Worm (Caenorhabditis elegans) whole organism, L1 larva: Measurements from ENCODE around the gene T10C6.15.

Source experiments
- F16B12.6 ChIP-seq: fragments of 150-350 bp; optimal IDR thresholded peaks from 2 replicates; lab custom pipeline; 2014; ENCODE audit warnings: missing biosample characterization, missing genetic modification characterization
- Y116A8C.19 ChIP-seq: sonication (generic microtip); optimal IDR thresholded peaks from 2 replicates; lab custom pipeline; 2016; ENCODE audit warnings: missing compliant biosample characterization, missing genetic modification characterization, borderline replicate concordance
- aha-1 ChIP-seq: fragments of 150-350 bp; optimal IDR thresholded peaks from 2 replicates; lab custom pipeline; 2014; ENCODE audit warnings: missing biosample characterization, missing genetic modification characterization
- aly-2 ChIP-seq: fragments of 150-350 bp; optimal IDR thresholded peaks from 2 replicates; lab custom pipeline; 2014; ENCODE audit warnings: missing biosample characterization, missing genetic modification characterization
- ama-1 ChIP-seq: fragments of 150-350 bp; optimal IDR thresholded peaks from 2 replicates; lab custom pipeline; 2014
- blmp-1 ChIP-seq: fragments of 150-350 bp; optimal IDR thresholded peaks from 2 replicates; lab custom pipeline; 2014; ENCODE audit warnings: missing biosample characterization, missing genetic modification characterization
- ceh-63 ChIP-seq: fragments of 200-800 bp; sonication (Bioruptor generic); optimal IDR thresholded peaks from 2 replicates; lab custom pipeline; 2018; ENCODE audit warnings: mild to moderate bottlenecking, missing genetic modification characterization, missing compliant biosample characterization
- ceh-8 ChIP-seq: fragments of 200-800 bp; sonication (Bioruptor generic); optimal IDR thresholded peaks from 2 replicates; lab custom pipeline; 2018; ENCODE audit warnings: mild to moderate bottlenecking, missing genetic modification characterization, moderate library complexity, missing compliant biosample characterization
- ceh-82 ChIP-seq, 3 experiments: fragments of 150-350 bp in 1 of 3; sonication (generic microtip) in 2 of 3; optimal IDR thresholded peaks; 2 replicates each; lab custom pipeline; 2014 to 2017; ENCODE audit warnings: missing biosample characterization in 3 of 3, missing genetic modification characterization in 3 of 3
- ceh-88 ChIP-seq: fragments of 200-800 bp; sonication (Bioruptor generic); IDR thresholded peaks from 2 replicates; pipeline ENCODE4 v1.3.6; 2022; ENCODE audit warnings: missing genetic modification characterization, missing compliant biosample characterization
- dsc-1 ChIP-seq: sonication (generic microtip); optimal IDR thresholded peaks from 2 replicates; lab custom pipeline; 2016; ENCODE audit warnings: mild to moderate bottlenecking, missing genetic modification characterization, missing compliant biosample characterization
- hlh-17 ChIP-seq: fragments of 200-800 bp; sonication (Bioruptor generic); optimal IDR thresholded peaks from 2 replicates; lab custom pipeline; 2018; ENCODE audit warnings: missing genetic modification characterization, mild to moderate bottlenecking, missing compliant biosample characterization, moderate library complexity, borderline replicate concordance
- hlh-4 ChIP-seq: sonication (generic microtip); optimal IDR thresholded peaks from 2 replicates; lab custom pipeline; 2016; ENCODE audit warnings: mild to moderate bottlenecking, missing genetic modification characterization, missing compliant biosample characterization
- isw-1 ChIP-seq: fragments of 200-800 bp; sonication (Bioruptor generic); IDR thresholded peaks from 2 replicates; pipeline ENCODE4 v1.3.6; 2022; ENCODE audit warnings: missing genetic modification characterization, missing compliant biosample characterization
- mab-9 ChIP-seq: fragments of 200-800 bp; sonication (Bioruptor generic); IDR thresholded peaks from 2 replicates; pipeline ENCODE4 v1.3.6; 2022; ENCODE audit warnings: missing genetic modification reagents, missing genetic modification characterization, missing compliant biosample characterization
- mdl-1 ChIP-seq, 2 experiments: fragments of 150-350 bp; optimal IDR thresholded peaks; 2 replicates each; lab custom pipeline; 2014 to 2017; ENCODE audit warnings: missing biosample characterization in 2 of 2, missing genetic modification characterization in 2 of 2, inconsistent platforms in 1 of 2
- nhr-19 ChIP-seq: fragments of 200-800 bp; sonication (Bioruptor generic); conservative IDR thresholded peaks from 2 replicates; pipeline ENCODE4 v1.3.6; 2022; ENCODE audit warnings: missing genetic modification characterization, missing compliant biosample characterization
- nhr-28 ChIP-seq: fragments of 150-350 bp; optimal IDR thresholded peaks from 2 replicates; lab custom pipeline; 2014; ENCODE audit warnings: missing biosample characterization, missing genetic modification characterization
- nhr-71 ChIP-seq: sonication (generic microtip); optimal IDR thresholded peaks from 2 replicates; lab custom pipeline; 2016; ENCODE audit warnings: mild to moderate bottlenecking, missing genetic modification characterization, moderate library complexity, missing compliant biosample characterization
- nhr-77 ChIP-seq: fragments of 150-350 bp; optimal IDR thresholded peaks from 2 replicates; lab custom pipeline; 2014; ENCODE audit warnings: missing biosample characterization, missing genetic modification characterization
- nhr-85 ChIP-seq: sonication (generic microtip); peaks from one replicate; lab custom pipeline; 2016; ENCODE audit warnings: missing genetic modification characterization, inconsistent platforms, missing compliant biosample characterization
- nhr-90 ChIP-seq: sonication (generic microtip); optimal IDR thresholded peaks from 2 replicates; lab custom pipeline; 2016; ENCODE audit warnings: mild to moderate bottlenecking, missing genetic modification characterization, missing compliant biosample characterization; ENCODE audit not compliant: poor library complexity
- pag-3 ChIP-seq: sonication (generic microtip); optimal IDR thresholded peaks from 2 replicates; lab custom pipeline; 2017; ENCODE audit warnings: missing genetic modification characterization, mild to moderate bottlenecking, missing compliant biosample characterization, antibody characterized with exemption, borderline replicate concordance; ENCODE audit not compliant: insufficient read depth
- pqm-1 ChIP-seq: sonication (generic microtip); optimal IDR thresholded peaks from 3 replicates; lab custom pipeline; 2017; ENCODE audit warnings: missing biosample characterization, missing genetic modification characterization
- snpc-4 ChIP-seq: fragments of 150-350 bp; optimal IDR thresholded peaks from 2 replicates; lab custom pipeline; 2014; ENCODE audit warnings: missing biosample characterization, missing genetic modification characterization
- snu-23 ChIP-seq: sonication (generic microtip); optimal IDR thresholded peaks from 2 replicates; lab custom pipeline; 2016; ENCODE audit warnings: missing genetic modification characterization, missing compliant biosample characterization
- swsn-7 ChIP-seq: sonication (generic microtip); optimal IDR thresholded peaks from 2 replicates; lab custom pipeline; 2016; ENCODE audit warnings: missing genetic modification characterization, missing compliant biosample characterization
- unc-130 ChIP-seq: fragments of 150-350 bp; optimal IDR thresholded peaks from 2 replicates; lab custom pipeline; 2017; ENCODE audit warnings: missing biosample characterization, missing genetic modification characterization, inconsistent platforms
- unc-30 ChIP-seq: sonication (generic microtip); optimal IDR thresholded peaks from 2 replicates; lab custom pipeline; 2017; ENCODE audit warnings: missing biosample characterization, missing genetic modification characterization
- unc-86 ChIP-seq: sonication (generic microtip); optimal IDR thresholded peaks from 2 replicates; lab custom pipeline; 2016; ENCODE audit warnings: missing genetic modification characterization, missing compliant biosample characterization
- zag-1 ChIP-seq: fragments of 150-350 bp; optimal IDR thresholded peaks from 2 replicates; lab custom pipeline; 2014; ENCODE audit warnings: missing biosample characterization, missing genetic modification characterization
- zip-4 ChIP-seq: fragments of 200-800 bp; sonication (Bioruptor generic); optimal IDR thresholded peaks from 2 replicates; lab custom pipeline; 2018; ENCODE audit warnings: mild to moderate bottlenecking, missing genetic modification characterization, moderate library complexity, missing compliant biosample characterization

T10C6.15 gene

DNA sequence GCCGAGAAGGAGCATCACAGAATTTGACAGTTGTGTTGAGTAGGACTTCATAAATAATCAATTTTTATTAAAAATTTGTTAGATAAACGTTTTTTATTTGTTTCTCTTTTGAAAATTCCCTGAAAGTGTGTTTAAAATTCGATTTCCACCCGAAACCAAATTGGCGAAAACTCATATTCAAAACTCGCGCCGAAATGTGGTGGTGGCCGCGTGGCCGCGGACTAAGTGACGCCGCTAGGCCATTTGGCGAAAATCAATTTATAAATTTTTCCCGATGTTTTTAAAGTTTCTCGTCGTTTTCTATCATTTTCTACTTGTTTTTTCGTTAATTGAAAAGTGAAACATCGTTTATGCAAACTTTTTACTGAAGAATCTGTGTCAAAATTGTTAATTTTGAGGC lies 23.1 kb downstream of the T10C6.15 start (continued):
- no peak for TF ChIP-seq blmp-1 (tag; lab: Kevin White, UChicago)
- TF ChIP-seq aha-1 (tag; lab: Kevin White, UChicago) = no peak
- TF ChIP-seq unc-130 = no peak
- TF ChIP-seq ceh-88 (GFP tag; lab: Robert Waterston, UW) = no peak
- no peak for TF ChIP-seq ama-1
- no peak for TF ChIP-seq hlh-17 (GFP tag; lab: Kevin White, UChicago)
- TF ChIP-seq ceh-82 (tag; optimal IDR thresholded peaks at IDR 0.05; lab: Kevin White, UChicago) = peak; percentile 15 to 52 (median 36)
- TF ChIP-seq nhr-85 = peak; percentile 76
- no peak for TF ChIP-seq F16B12.6
- peak; percentile 75 for TF ChIP-seq nhr-90 (tag; lab: Kevin White, UChicago)
- no peak for TF ChIP-seq ceh-63 (GFP tag; lab: Kevin White, UChicago)
- TF ChIP-seq zag-1 = no peak
- TF ChIP-seq snpc-4 (tag; lab: Kevin White, UChicago) = peak; percentile 68
- TF ChIP-seq mab-9 (GFP tag; lab: Robert Waterston, UW) = no peak

ce11 chrV:16020042-16020441 lies 25.7 kb downstream of the T10C6.15 start, which contains the start of gene srx-44:
Gene srx-44 (plus strand): TSS chrV:16020342.
- TF ChIP-seq ceh-8 (GFP tag; lab: Kevin White, UChicago) = no peak
- no peak for TF ChIP-seq dsc-1 (tag; lab: Kevin White, UChicago)
- TF ChIP-seq mdl-1 (tag; optimal IDR thresholded peaks at IDR 0.05; lab: Kevin White, UChicago) = no peak
- no peak for TF ChIP-seq nhr-90 (tag; lab: Kevin White, UChicago)
- TF ChIP-seq nhr-28 (tag; lab: Kevin White, UChicago) = no peak
- TF ChIP-seq swsn-7 (tag; lab: Kevin White, UChicago) = no peak
- no peak for TF ChIP-seq snpc-4 (tag; lab: Kevin White, UChicago)
- TF ChIP-seq, all 84 proteins: peak for 0

DNA sequence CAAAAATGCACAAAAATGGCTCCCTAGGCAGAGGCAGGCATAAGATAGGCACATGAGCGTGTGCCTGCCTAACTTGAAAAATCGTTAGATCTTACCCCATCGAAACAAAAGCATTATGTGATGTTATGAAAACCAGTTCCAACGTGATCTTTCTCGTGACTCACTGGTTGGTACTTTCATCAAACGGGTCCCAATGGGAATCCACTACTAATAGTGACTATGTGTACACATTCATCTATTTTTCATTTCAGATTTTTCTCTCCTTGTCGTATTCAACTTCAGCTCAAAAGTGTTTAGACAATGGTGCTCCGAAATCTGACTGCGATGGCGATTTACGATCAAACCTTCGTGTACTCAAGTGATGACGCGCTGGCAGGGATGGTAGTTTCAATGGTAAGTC lies 28.1 kb downstream of the T10C6.15 start, which contains the start of gene srx-43:
Gene srx-43 (plus strand): TSS at position 301 of the 400 bp plus-strand sequence.
- TF ChIP-seq nhr-19 (GFP tag; lab: Robert Waterston, UW) (no peak), nhr-77 (tag; lab: Kevin White, UChicago) (no peak), hlh-4 (tag; lab: Kevin White, UChicago) (no peak), unc-30 (tag; lab: Kevin White, UChicago) (no peak), nhr-28 (tag; lab: Kevin White, UChicago) (no peak), pqm-1 (tag; lab: Kevin White, UChicago) (no peak), swsn-7 (tag; lab: Kevin White, UChicago) (no peak), snu-23 (GFP tag; lab: Kevin White, UChicago) (no peak), pag-3 (tag; lab: Kevin White, UChicago) (no peak), unc-86 (tag; lab: Kevin White, UChicago) (no peak), ceh-63 (GFP tag; lab: Kevin White, UChicago) (no peak), Y116A8C.19 (tag; lab: Kevin White, UChicago) (no peak), aly-2 (tag; lab: Kevin White, UChicago) (no peak), mdl-1 (tag; optimal IDR thresholded peaks at IDR 0.05; lab: Kevin White, UChicago) (no peak), isw-1 (GFP tag; lab: Robert Waterston, UW) (no peak)

DNA sequence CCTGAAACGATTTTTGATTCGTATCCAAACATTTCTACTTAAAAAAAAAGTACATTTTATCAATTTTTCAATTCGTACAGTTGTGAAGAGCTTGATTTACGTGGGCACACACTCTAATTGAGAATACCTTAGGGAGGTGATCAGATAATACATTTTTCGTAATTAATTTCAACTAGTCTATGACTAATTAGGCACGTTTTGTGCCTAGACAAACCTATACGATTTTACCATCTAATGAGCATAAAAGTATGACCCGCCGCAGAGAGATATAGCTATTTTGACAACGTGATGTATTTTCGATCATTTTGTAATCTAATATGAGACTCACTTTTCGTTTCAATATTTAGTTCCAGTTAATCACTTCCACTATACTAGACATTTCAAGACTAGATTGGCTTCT lies 28.8 kb downstream of the T10C6.15 start:
- TF ChIP-seq ceh-8 (GFP tag; lab: Kevin White, UChicago) (peak; percentile 66), zag-1 (no peak), zip-4 (GFP tag; lab: Kevin White, UChicago) (no peak)

DNA sequence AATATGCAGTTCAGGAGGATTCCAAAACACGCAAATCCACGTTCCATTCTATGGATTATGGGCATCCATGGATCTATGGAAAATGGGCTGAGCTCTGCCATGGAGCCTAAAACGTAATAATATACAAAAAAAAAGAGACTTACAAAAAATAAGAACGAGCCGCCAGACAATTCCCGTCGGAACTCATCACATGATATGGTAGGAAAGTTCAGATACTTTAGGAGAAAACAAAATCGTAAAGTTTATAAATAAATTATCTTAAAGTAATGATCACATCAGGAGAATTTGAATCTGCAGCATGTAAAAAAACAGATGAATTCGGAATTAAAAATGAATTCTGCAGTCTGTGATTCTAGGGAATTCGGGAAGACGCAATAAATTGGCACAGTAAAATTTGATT lies 30.1 kb downstream of the T10C6.15 start, which contains the start of gene str-232:
Gene str-232 (minus strand): TSS at position 101 of the 400 bp plus-strand sequence.
- no peak for TF ChIP-seq nhr-71 (tag; lab: Kevin White, UChicago)
